Fruit fly (Drosophila melanogaster): ENCODE results near the gene Ir10a.

Gene Ir10a

DNA sequence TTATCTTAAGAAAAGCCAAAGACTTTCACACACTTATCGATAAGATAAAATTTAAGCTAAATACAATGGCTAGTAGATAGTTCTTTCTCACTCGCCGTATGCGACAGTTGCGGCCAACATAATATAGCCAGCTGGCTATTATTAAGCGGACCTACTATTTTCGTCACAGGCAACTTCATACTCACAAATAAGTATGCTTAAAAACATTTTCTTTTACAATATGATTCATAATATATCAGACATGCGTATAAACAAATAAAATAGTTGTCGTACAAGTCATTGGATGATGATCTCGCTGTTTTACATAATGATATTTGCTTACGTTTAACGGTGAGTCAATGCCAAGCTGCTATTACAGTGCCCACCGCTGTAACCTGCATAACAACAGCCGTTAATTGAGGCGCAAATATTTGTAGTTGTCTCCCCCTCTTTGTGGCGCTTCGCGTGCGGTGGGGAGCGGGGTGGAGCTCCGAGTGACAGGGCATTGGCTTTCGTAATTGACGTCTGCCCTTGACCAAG lies 15.3 kb upstream of the Ir10a start (continued):
- peak; percentile 3 for TF ChIP-seq CG17802 (tag; optimal IDR thresholded peaks at IDR 0.05)
- TF ChIP-seq Xrp1 (GFP tag; IDR thresholded peaks at IDR 0.05) = peak; percentile 74
- TF ChIP-seq scrt (GFP tag; optimal IDR thresholded peaks at IDR 0.05) = peak; percentile 56
- TF ChIP-seq cato (GFP tag; optimal IDR thresholded peaks at IDR 0.05; ENCODE audit: borderline replicate concordance) = peak; percentile 17
- TF ChIP-seq Hey (tag; optimal IDR thresholded peaks at IDR 0.05) = no peak
- TF ChIP-seq Ptx1 (GFP tag; IDR thresholded peaks at IDR 0.05) = peak; percentile 77
- TF ChIP-seq slou (GFP tag; optimal IDR thresholded peaks at IDR 0.05) = peak; percentile 51
- peak; percentile 50 for TF ChIP-seq CG1647 (GFP tag; optimal IDR thresholded peaks at IDR 0.05)
- TF ChIP-seq MESR4 (GFP tag; optimal IDR thresholded peaks at IDR 0.05) = peak; percentile 8
- peak; percentile 82 for TF ChIP-seq Sox100B (GFP tag; optimal IDR thresholded peaks at IDR 0.05)
- no peak for TF ChIP-seq CG34224 (GFP tag; IDR thresholded peaks at IDR 0.05; ENCODE audit: partially characterized antibody)
- TF ChIP-seq CG17568 (GFP tag; optimal IDR thresholded peaks at IDR 0.05) = no peak
- peak; percentile 83 for TF ChIP-seq dmrt99B (tag; optimal IDR thresholded peaks at IDR 0.05)
- TF ChIP-seq Usf (GFP tag; optimal IDR thresholded peaks at IDR 0.05) = peak; percentile 22
- TF ChIP-seq CG6854 (GFP tag; optimal IDR thresholded peaks at IDR 0.05) = peak; percentile 69
- no peak for TF ChIP-seq gfzf (GFP tag; optimal IDR thresholded peaks at IDR 0.05)
- no peak for TF ChIP-seq sc (optimal IDR thresholded peaks at IDR 0.05)
- TF ChIP-seq sc (GFP tag; optimal IDR thresholded peaks at IDR 0.05) = peak; percentile 34
- no peak for TF ChIP-seq inv (GFP tag; IDR thresholded peaks at IDR 0.05; ENCODE audit: partially characterized antibody)
- TF ChIP-seq fru (optimal IDR thresholded peaks at IDR 0.05) = no peak
- peak; percentile 63 to 66 for TF ChIP-seq dpn (GFP tag; optimal IDR thresholded peaks at IDR 0.05)
- peak; percentile 56 for TF ChIP-seq Bteb2 (GFP tag; optimal IDR thresholded peaks at IDR 0.05)
- peak; percentile 5 for TF ChIP-seq fu2 (GFP tag; optimal IDR thresholded peaks at IDR 0.05)
- TF ChIP-seq psq (GFP tag; optimal IDR thresholded peaks at IDR 0.05) = no peak
- TF ChIP-seq CG6654 (GFP tag; optimal IDR thresholded peaks at IDR 0.05) = peak; percentile 55
- peak; percentile 54 for TF ChIP-seq odd (GFP tag; optimal IDR thresholded peaks at IDR 0.05)
- peak; percentile 41; the same call in 1 of the 2 replicates for TF ChIP-seq onecut (GFP tag; IDR thresholded peaks at IDR 0.05)
- TF ChIP-seq ara (GFP tag; IDR thresholded peaks at IDR 0.05) = no peak
- no peak for TF ChIP-seq pan (optimal IDR thresholded peaks at IDR 0.05)
- TF ChIP-seq pan (GFP tag; optimal IDR thresholded peaks at IDR 0.05 in 1 of 2, IDR thresholded peaks at IDR 0.05 in 1 of 2) = peak in 1 of 2 experiments; percentile 44
- peak; percentile 40; the same call in 1 of the 2 replicates for TF ChIP-seq Oaz (GFP tag; IDR thresholded peaks at IDR 0.05)
- peak; percentile 69 for TF ChIP-seq CG9817 (tag; optimal IDR thresholded peaks at IDR 0.05)
- peak; percentile 61 for TF ChIP-seq cwo (GFP tag; optimal IDR thresholded peaks at IDR 0.05)
- peak; percentile 50 for TF ChIP-seq CG1233 (GFP tag; optimal IDR thresholded peaks at IDR 0.05)
- no peak for TF ChIP-seq CG42726 (GFP tag; IDR thresholded peaks at IDR 0.05; ENCODE audit: partially characterized antibody)
- peak; percentile 27 for TF ChIP-seq CG30431 (GFP tag; optimal IDR thresholded peaks at IDR 0.05)
- no peak for TF ChIP-seq ham (GFP tag; IDR thresholded peaks at IDR 0.05)
- no peak for TF ChIP-seq cas (GFP tag; IDR thresholded peaks at IDR 0.05)
- peak; percentile 51 for TF ChIP-seq CG4328 (GFP tag; optimal IDR thresholded peaks at IDR 0.05)
- peak; percentile 35; the same call in 2 of the 3 replicates for TF ChIP-seq B-H1 (GFP tag; IDR thresholded peaks at IDR 0.05)
- no peak for TF ChIP-seq CG43689 (GFP tag; IDR thresholded peaks at IDR 0.05)
- TF ChIP-seq ab (GFP tag; optimal IDR thresholded peaks at IDR 0.05) = no peak
- TF ChIP-seq Atf3 (GFP tag; optimal IDR thresholded peaks at IDR 0.05) = no peak
- peak; percentile 67 for TF ChIP-seq Atf6 (GFP tag; IDR thresholded peaks at IDR 0.05)
- peak; percentile 29 for TF ChIP-seq btn (GFP tag; optimal IDR thresholded peaks at IDR 0.05)
- TF ChIP-seq Nf-YC (tag; optimal IDR thresholded peaks at IDR 0.05) = peak; percentile 37
- TF ChIP-seq CG10959 (GFP tag; IDR thresholded peaks at IDR 0.05) = no peak
- TF ChIP-seq CTCF (GFP tag; optimal IDR thresholded peaks at IDR 0.05) = peak; percentile 8
- TF ChIP-seq ap (GFP tag; IDR thresholded peaks at IDR 0.05) = peak; percentile 40; the same call in 1 of the 2 replicates
- TF ChIP-seq Hr78 (GFP tag; optimal IDR thresholded peaks at IDR 0.05) = peak in 1 of 2 experiments; percentile 69
- TF ChIP-seq kay (GFP tag; optimal IDR thresholded peaks at IDR 0.05) = peak; percentile 78
- peak; percentile 73 for TF ChIP-seq CG13624 (GFP tag; optimal IDR thresholded peaks at IDR 0.05)
